Fruit fly (Drosophila melanogaster) whole organism, adult: ENCODE data around the gene CG17440.

ENCODE experiments used
- CG11617 ChIP-seq: fragments of 200-800 bp; sonication (Bioruptor generic); optimal IDR thresholded peaks from 2 replicates; lab custom pipeline; 2017; ENCODE audit warnings: mild to moderate bottlenecking, missing biosample characterization, missing genetic modification reagents, missing genetic modification characterization
- CG12768 ChIP-seq: fragments of 200-800 bp; sonication (Bioruptor generic); optimal IDR thresholded peaks from 2 replicates; lab custom pipeline; 2017; ENCODE audit warnings: missing biosample characterization, missing genetic modification characterization, mild to moderate bottlenecking, moderate library complexity, missing genetic modification reagents
- CG14711 ChIP-seq: fragments of 200-800 bp; sonication (Bioruptor generic); optimal IDR thresholded peaks from 2 replicates; lab custom pipeline; 2018; ENCODE audit warnings: missing biosample characterization, mild to moderate bottlenecking, missing genetic modification characterization, moderate library complexity
- CG5204 ChIP-seq: fragments of 200-800 bp; sonication (Bioruptor generic); optimal IDR thresholded peaks from 2 replicates; lab custom pipeline; 2016; ENCODE audit warnings: missing biosample characterization, missing genetic modification characterization
- CG7045 ChIP-seq: fragments of 200-800 bp; sonication (Bioruptor generic); optimal IDR thresholded peaks from 2 replicates; lab custom pipeline; 2017; ENCODE audit warnings: missing biosample characterization, mild to moderate bottlenecking, missing genetic modification characterization
- CG7101 ChIP-seq: fragments of 200-800 bp; sonication (Bioruptor generic); optimal IDR thresholded peaks from 2 replicates; lab custom pipeline; 2018; ENCODE audit warnings: missing biosample characterization, mild to moderate bottlenecking, missing genetic modification characterization, moderate library complexity
- Clk ChIP-seq: fragments of 200-800 bp; sonication (Bioruptor generic); optimal IDR thresholded peaks from 2 replicates; lab custom pipeline; 2017; ENCODE audit warnings: missing biosample characterization, missing genetic modification characterization
- Crg-1 ChIP-seq: fragments of 200-800 bp; sonication (Bioruptor generic); optimal IDR thresholded peaks from 2 replicates; lab custom pipeline; 2016; ENCODE audit warnings: missing biosample characterization, missing genetic modification characterization
- Mnt ChIP-seq: fragments of 200-800 bp; sonication (Bioruptor generic); optimal IDR thresholded peaks from 2 replicates; lab custom pipeline; 2016; ENCODE audit warnings: missing biosample characterization, mild to moderate bottlenecking, missing genetic modification characterization
- cnc ChIP-seq, 2 experiments: fragments of >200 bp; optimal IDR thresholded peaks; 2 replicates each; lab custom pipeline; 2017
- kay ChIP-seq: fragments of 200-800 bp; sonication (Bioruptor generic); peaks from one replicate; lab custom pipeline; 2016; ENCODE audit warnings: missing biosample characterization, missing genetic modification characterization, borderline replicate concordance
- ovo ChIP-seq: fragments of 200-800 bp; sonication (Bioruptor generic); optimal IDR thresholded peaks from 2 replicates; lab custom pipeline; 2016; ENCODE audit warnings: missing biosample characterization, missing genetic modification characterization
- pad ChIP-seq: fragments of 200-800 bp; sonication (Bioruptor generic); optimal IDR thresholded peaks from 3 replicates; lab custom pipeline; 2017; ENCODE audit warnings: missing biosample characterization, missing genetic modification characterization, mild to moderate bottlenecking, moderate library complexity, missing genetic modification reagents
- toe ChIP-seq: fragments of 200-800 bp; sonication (Bioruptor generic); optimal IDR thresholded peaks from 2 replicates; lab custom pipeline; 2016; ENCODE audit warnings: missing biosample characterization, missing genetic modification characterization

DNA sequence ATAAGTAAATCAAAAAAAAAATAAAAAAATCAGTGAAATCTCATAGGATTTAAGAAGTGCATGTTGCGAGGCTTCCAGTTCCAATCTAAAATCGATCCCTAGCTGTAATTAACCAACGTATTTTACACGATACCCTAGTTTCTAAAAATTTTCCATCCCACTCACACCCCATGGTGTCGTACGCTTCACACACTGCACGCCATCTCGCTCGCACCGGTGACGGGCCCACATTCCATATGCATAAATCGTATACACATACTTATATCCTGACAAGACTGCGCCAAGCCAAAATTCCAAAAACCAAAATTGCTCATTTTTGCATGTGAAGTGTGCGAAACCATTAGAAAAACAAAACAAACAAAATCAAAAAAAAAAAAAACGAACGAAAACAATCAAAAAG is 14.7 kb downstream of the CG17440 start:
- TF ChIP-seq cnc (optimal IDR thresholded peaks at IDR 0.05; lab: Kevin White, UChicago), result no peak
- TF ChIP-seq CG7101 (tag; lab: Kevin White, UChicago), result no peak
- TF ChIP-seq ovo (GFP tag; lab: Kevin White, UChicago), result no peak
- no peak for TF ChIP-seq CG11617 (GFP tag; lab: Kevin White, UChicago)
- no peak for TF ChIP-seq kay (GFP tag; lab: Kevin White, UChicago)
- no peak for TF ChIP-seq CG7045 (GFP tag; lab: Kevin White, UChicago)
- no peak for TF ChIP-seq CG14711
- TF ChIP-seq toe (GFP tag; lab: Kevin White, UChicago), result no peak
- TF ChIP-seq Clk, result no peak
- no peak for TF ChIP-seq Mnt
- TF ChIP-seq CG5204 (GFP tag; lab: Kevin White, UChicago), result no peak
- no peak for TF ChIP-seq Crg-1
- TF ChIP-seq pad (GFP tag; lab: Kevin White, UChicago), result no peak
- TF ChIP-seq CG12768 (GFP tag; lab: Kevin White, UChicago), result no peak
